Fruit fly (Drosophila melanogaster): ENCODE data around the gene CG43293.

DNA sequence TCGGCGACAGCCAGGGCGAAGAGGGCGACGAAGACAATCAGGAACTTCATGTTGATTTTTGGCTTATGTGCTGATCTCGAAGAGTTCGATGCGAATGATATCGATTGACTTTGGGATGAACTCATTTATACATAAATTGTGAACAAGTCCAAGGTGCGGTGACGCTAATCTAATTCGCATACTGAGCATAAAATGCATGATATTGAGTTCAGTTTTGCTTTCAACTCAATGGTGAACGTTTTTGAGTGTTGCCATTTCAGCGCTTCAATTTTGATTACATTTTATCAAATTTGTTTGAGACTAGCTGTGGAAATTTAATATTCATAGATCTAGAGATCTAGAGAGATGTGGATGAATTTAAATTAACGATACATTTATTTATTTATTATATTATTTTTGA lies 48.3 kb upstream of the CG43293 start, which contains the start of gene Lcp65Af:
- TF ChIP-seq CG12605 (GFP tag; IDR thresholded peaks at IDR 0.05) (no peak), rn (GFP tag; IDR thresholded peaks at IDR 0.05) (no peak), Pif1B (GFP tag; optimal IDR thresholded peaks at IDR 0.05) (no peak), CG15710 (tag; optimal IDR thresholded peaks at IDR 0.05) (no peak), CG32121 (GFP tag; IDR thresholded peaks at IDR 0.05) (no peak), CG14655 (GFP tag; optimal IDR thresholded peaks at IDR 0.05) (no peak), CG10348 (GFP tag; IDR thresholded peaks at IDR 0.05) (no peak), gl (tag; optimal IDR thresholded peaks at IDR 0.05) (no peak), D1 (tag; optimal IDR thresholded peaks at IDR 0.05) (no peak), EcR (GFP tag; optimal IDR thresholded peaks at IDR 0.05) (no peak), CG17806 (tag; optimal IDR thresholded peaks at IDR 0.05) (no peak), Snoo (tag; optimal IDR thresholded peaks at IDR 0.05) (no peak), CG34367 (tag; optimal IDR thresholded peaks at IDR 0.05) (no peak), CG8159 (tag; optimal IDR thresholded peaks at IDR 0.05) (no peak)

Measured in whole organism, pupa.